Worm (Caenorhabditis elegans) whole organism, early embryonic: ENCODE data around the gene swt-1.

Source experiments
- B0310.2 ChIP-seq: sonication (generic microtip); optimal IDR thresholded peaks from 2 replicates; lab custom pipeline; 2016; ENCODE audit warnings: mild to moderate bottlenecking, missing genetic modification characterization, missing compliant biosample characterization
- F13C5.2 ChIP-seq: sonication (generic microtip); optimal IDR thresholded peaks from 2 replicates; lab custom pipeline; 2017; ENCODE audit warnings: mild to moderate bottlenecking, missing genetic modification characterization, inconsistent platforms, missing compliant biosample characterization
- aly-1 ChIP-seq: sonication (generic microtip); optimal IDR thresholded peaks from 2 replicates; lab custom pipeline; 2016; ENCODE audit warnings: missing genetic modification characterization, missing compliant biosample characterization
- ama-1 ChIP-seq: fragments of 150-350 bp; optimal IDR thresholded peaks from 2 replicates; lab custom pipeline; 2014
- ceh-13 ChIP-seq: fragments of 200-800 bp; sonication (Bioruptor generic); optimal IDR thresholded peaks from 2 replicates; lab custom pipeline; 2018; ENCODE audit warnings: mild to moderate bottlenecking, missing genetic modification characterization, missing compliant biosample characterization
- ceh-36 ChIP-seq: sonication (generic microtip); optimal IDR thresholded peaks from 2 replicates; lab custom pipeline; 2016; ENCODE audit warnings: missing genetic modification characterization, inconsistent platforms, missing compliant biosample characterization
- ets-7 ChIP-seq: sonication (generic microtip); optimal IDR thresholded peaks from 2 replicates; lab custom pipeline; 2016; ENCODE audit warnings: missing genotype, missing genetic modification characterization, missing compliant biosample characterization
- flt-1 ChIP-seq: fragments of 200-800 bp; sonication (Bioruptor generic); IDR thresholded peaks from 2 replicates; pipeline ENCODE4 v1.3.6; 2022; ENCODE audit warnings: missing genetic modification characterization, missing compliant biosample characterization
- hmbx-1 ChIP-seq: sonication (generic microtip); optimal IDR thresholded peaks from 2 replicates; lab custom pipeline; 2016; ENCODE audit warnings: mild to moderate bottlenecking, missing genetic modification characterization, missing compliant biosample characterization
- hmg-4 ChIP-seq: fragments of 200-800 bp; sonication (Bioruptor generic); optimal IDR thresholded peaks from 2 replicates; lab custom pipeline; 2018; ENCODE audit warnings: mild to moderate bottlenecking, missing genetic modification characterization, missing compliant biosample characterization
- hnd-1 ChIP-seq: sonication (generic microtip); optimal IDR thresholded peaks from 2 replicates; lab custom pipeline; 2016; ENCODE audit warnings: missing genetic modification characterization, missing compliant biosample characterization
- pes-1 ChIP-seq: fragments of 200-800 bp; sonication (Bioruptor generic); IDR thresholded peaks from 2 replicates; pipeline ENCODE4 v1.3.6; 2022; ENCODE audit warnings: missing genetic modification reagents, missing genetic modification characterization, missing compliant biosample characterization
- scrt-1 ChIP-seq: fragments of 200-800 bp; sonication (Bioruptor generic); IDR thresholded peaks from 2 replicates; pipeline ENCODE4 v1.3.6; 2022; ENCODE audit warnings: missing genetic modification characterization, missing compliant biosample characterization
- sea-1 ChIP-seq: fragments of 200-800 bp; sonication (Bioruptor generic); conservative IDR thresholded peaks from 2 replicates; pipeline ENCODE4 v1.3.6; 2022; ENCODE audit warnings: missing genetic modification characterization, missing compliant biosample characterization
- tbx-11 ChIP-seq: fragments of 200-800 bp; sonication (Bioruptor generic); IDR thresholded peaks from 2 replicates; pipeline ENCODE4 v1.3.6; 2022; ENCODE audit warnings: missing genetic modification characterization, missing compliant biosample characterization
- tbx-37 ChIP-seq: fragments of 200-800 bp; sonication (Bioruptor generic); conservative IDR thresholded peaks from 2 replicates; pipeline ENCODE4 v1.3.6; 2022; ENCODE audit warnings: missing genetic modification reagents, missing genetic modification characterization, missing compliant biosample characterization
- tra-4 ChIP-seq: sonication (generic microtip); optimal IDR thresholded peaks from 2 replicates; lab custom pipeline; 2017; ENCODE audit warnings: missing genetic modification characterization, missing compliant biosample characterization

Gene swt-1

DNA sequence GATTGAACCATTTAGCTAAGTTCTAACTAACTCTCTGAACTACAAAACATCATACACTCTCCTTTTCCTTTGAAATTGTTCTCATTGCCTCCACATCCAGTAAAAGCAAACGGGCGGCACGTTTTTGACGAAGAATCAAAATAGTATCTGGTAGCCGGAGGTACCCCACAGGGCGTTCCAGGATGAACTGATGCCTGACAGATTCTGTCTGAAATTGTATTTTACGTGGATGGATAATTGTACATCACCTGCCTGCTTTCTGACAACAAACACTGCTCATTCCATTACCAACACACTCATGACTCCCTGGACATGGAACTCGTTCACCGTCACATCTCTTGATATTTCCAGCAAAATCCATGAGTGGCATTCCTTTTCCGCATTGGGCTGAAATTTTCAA is 16.9 kb upstream of the swt-1 start:
- TF ChIP-seq flt-1 (GFP tag; lab: Robert Waterston, UW) (no peak), B0310.2 (tag; lab: Kevin White, UChicago) (no peak), hmbx-1 (tag; lab: Kevin White, UChicago) (no peak), ceh-13 (GFP tag; lab: Kevin White, UChicago) (no peak), hnd-1 (tag; lab: Kevin White, UChicago) (no peak), aly-1 (tag; lab: Kevin White, UChicago) (no peak), tbx-11 (GFP tag; lab: Robert Waterston, UW) (no peak), F13C5.2 (tag; lab: Kevin White, UChicago) (no peak), tbx-37 (no peak), ceh-36 (tag; lab: Kevin White, UChicago) (no peak), ama-1 (lab: Kevin White, UChicago) (no peak), sea-1 (GFP tag; lab: Robert Waterston, UW) (no peak), hmg-4 (GFP tag; lab: Kevin White, UChicago) (no peak), scrt-1 (GFP tag; lab: Robert Waterston, UW) (no peak), ets-7 (tag; lab: Kevin White, UChicago) (no peak), tra-4 (tag; lab: Kevin White, UChicago) (no peak)

DNA sequence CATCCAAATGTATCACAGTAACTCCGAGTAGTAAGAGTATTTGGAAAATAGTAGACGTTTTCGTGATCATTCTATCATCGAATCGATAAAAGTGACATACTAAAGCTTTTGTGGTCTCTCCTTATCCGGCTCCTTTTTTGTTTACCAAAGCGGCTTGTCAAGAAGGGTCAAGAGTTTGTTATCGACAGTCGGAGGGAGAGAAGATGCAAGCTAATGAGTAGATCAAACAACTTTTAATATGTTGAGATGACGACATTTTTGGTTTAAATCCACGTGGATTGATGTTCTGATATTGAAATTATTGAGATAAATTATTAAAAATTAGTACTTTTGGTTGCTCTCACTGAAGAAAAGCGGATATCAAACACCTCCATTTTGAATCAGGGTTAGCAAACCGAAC is 15.9 kb upstream of the swt-1 start, which contains the start of gene T21D12.7:
Gene T21D12.7, minus strand, starts transcription at position 101 of the 400 bp plus-strand sequence.
- TF ChIP-seq ceh-36 (tag; lab: Kevin White, UChicago) (no peak), tbx-11 (GFP tag; lab: Robert Waterston, UW) (no peak), ama-1 (lab: Kevin White, UChicago) (no peak), tra-4 (tag; lab: Kevin White, UChicago) (no peak), scrt-1 (GFP tag; lab: Robert Waterston, UW) (no peak), hnd-1 (tag; lab: Kevin White, UChicago) (no peak), pes-1 (no peak), flt-1 (GFP tag; lab: Robert Waterston, UW) (no peak), ets-7 (tag; lab: Kevin White, UChicago) (no peak), B0310.2 (tag; lab: Kevin White, UChicago) (no peak), tbx-37 (no peak), hmg-4 (GFP tag; lab: Kevin White, UChicago) (no peak), sea-1 (GFP tag; lab: Robert Waterston, UW) (no peak), ceh-13 (GFP tag; lab: Kevin White, UChicago) (no peak), F13C5.2 (tag; lab: Kevin White, UChicago) (no peak)

DNA sequence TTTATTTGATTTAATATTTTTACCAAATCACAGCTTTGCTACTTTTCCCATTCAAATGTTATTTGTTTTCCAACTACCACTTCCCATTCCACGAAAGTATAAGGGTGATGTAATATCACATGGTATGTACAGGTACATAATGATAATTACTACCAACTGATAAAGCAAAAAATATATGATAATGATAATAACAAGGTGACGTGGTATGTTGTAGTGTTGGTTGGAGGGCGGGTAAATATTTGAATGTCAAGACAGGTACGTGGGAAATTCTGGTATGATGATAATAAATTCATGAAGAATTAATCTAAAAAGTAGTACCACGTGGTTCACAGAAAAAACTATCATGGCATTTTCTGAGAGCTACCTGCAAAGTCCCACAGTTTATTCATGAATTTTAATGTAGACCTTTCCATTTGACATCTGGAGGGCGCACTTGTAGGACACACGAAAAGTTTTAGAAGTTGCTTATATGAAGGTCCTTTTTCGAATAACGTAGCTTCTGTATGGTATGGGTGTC is 15.4 kb upstream of the swt-1 start:
- TF ChIP-seq sea-1 (GFP tag; lab: Robert Waterston, UW) (no peak), B0310.2 (tag; lab: Kevin White, UChicago) (no peak), ceh-36 (tag; lab: Kevin White, UChicago) (no peak), pes-1 (no peak), flt-1 (GFP tag; lab: Robert Waterston, UW) (no peak), scrt-1 (GFP tag; lab: Robert Waterston, UW) (no peak), ama-1 (lab: Kevin White, UChicago) (no peak), hmbx-1 (tag; lab: Kevin White, UChicago) (no peak), tra-4 (tag; lab: Kevin White, UChicago) (no peak), F13C5.2 (tag; lab: Kevin White, UChicago) (no peak), tbx-37 (no peak), ets-7 (tag; lab: Kevin White, UChicago) (no peak), hnd-1 (tag; lab: Kevin White, UChicago) (no peak), aly-1 (tag; lab: Kevin White, UChicago) (no peak), tbx-11 (GFP tag; lab: Robert Waterston, UW) (no peak), ceh-13 (GFP tag; lab: Kevin White, UChicago) (no peak), hmg-4 (GFP tag; lab: Kevin White, UChicago) (no peak)

DNA sequence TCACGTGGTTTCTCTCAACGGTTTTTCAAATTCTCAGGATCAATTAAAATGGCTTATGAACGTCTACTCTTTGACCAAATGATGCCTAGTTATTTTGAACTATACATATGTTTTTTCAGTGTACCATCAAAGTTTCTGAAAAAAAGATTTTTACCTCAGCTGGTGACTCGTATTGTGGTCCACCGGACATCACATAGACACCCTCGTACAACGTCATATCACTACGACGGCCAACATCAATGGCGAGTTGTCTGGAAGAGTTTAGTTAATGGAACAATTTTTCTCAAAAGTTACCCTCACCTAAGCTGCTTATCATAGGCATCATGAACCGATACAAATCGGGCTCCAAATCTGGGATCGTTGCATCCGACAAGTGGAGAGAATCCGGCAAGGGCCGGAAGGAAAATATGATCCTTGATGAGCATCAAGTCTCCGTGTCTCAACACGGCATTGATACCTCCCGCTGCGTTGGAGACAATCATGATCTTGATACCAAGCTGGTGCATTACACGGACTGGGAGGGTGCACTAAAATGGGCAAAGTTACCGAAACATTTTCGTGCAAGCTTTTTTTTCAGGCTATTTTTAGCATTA is 14.0 kb upstream of the swt-1 start:
- TF ChIP-seq ets-7 (tag; lab: Kevin White, UChicago) (no peak), scrt-1 (GFP tag; lab: Robert Waterston, UW) (no peak), tra-4 (tag; lab: Kevin White, UChicago) (no peak), ceh-13 (GFP tag; lab: Kevin White, UChicago) (no peak), aly-1 (tag; lab: Kevin White, UChicago) (no peak), sea-1 (GFP tag; lab: Robert Waterston, UW) (no peak), hmg-4 (GFP tag; lab: Kevin White, UChicago) (no peak), tbx-11 (GFP tag; lab: Robert Waterston, UW) (no peak), B0310.2 (tag; lab: Kevin White, UChicago) (no peak), flt-1 (GFP tag; lab: Robert Waterston, UW) (no peak), pes-1 (no peak), ceh-36 (tag; lab: Kevin White, UChicago) (no peak), hnd-1 (tag; lab: Kevin White, UChicago) (no peak), hmbx-1 (tag; lab: Kevin White, UChicago) (no peak), ama-1 (lab: Kevin White, UChicago) (no peak), F13C5.2 (tag; lab: Kevin White, UChicago) (no peak)

DNA sequence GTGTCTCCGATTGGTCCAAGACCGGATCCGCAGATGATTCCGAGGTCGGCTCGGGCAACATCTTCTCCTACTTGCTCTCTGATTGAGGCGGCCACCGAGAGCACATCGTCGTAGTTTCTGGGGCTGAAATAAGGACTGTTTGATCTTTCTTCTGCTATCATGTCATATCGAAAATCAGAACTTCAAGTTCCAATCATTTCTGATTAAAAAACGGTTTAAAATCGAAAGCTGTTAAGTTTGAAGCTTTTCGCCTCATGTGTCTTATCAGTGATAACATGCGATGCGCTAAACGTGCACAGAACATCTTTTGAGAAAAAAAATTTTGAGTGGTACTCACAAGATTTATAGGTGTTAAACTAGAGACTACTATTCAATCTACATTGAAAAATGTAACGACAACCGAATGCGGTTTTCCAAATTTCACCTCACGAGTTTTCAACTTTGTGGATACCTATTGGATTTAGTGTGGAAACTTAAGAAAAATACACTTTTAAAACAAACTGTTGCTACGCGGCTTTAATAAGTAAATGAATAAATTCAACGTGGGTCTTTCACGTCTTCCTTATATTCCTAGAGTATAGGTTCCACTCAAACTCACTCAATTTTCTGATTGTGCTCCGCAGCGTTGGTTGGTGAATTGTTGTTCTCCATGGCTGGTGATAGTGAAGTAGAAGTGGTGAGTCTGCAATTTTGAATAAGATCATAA is 13.2 kb upstream of the swt-1 start:
- TF ChIP-seq hnd-1 (tag; lab: Kevin White, UChicago) = no peak
- TF ChIP-seq hmg-4 (GFP tag; lab: Kevin White, UChicago) = no peak
- no peak for TF ChIP-seq sea-1 (GFP tag; lab: Robert Waterston, UW)

DNA sequence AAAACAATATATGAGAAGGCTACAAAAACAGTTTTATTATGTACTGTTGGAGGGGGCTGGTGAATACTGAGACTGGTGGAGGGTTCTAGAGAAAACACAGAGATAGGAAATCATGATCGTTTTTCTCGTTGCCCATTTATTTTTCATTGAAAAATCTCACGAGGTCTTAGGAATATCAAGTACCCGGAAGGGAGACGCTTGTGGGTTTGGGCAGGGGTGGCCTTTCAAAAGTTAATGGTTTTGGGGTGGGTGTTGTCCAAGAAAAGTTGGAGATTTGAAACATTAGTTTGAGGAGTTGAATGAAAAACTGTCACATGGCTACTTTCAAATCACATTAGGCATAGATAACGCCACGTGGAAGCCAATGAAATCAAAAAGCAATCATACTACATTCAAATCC is 12.6 kb upstream of the swt-1 start:
- no peak for TF ChIP-seq F13C5.2 (tag; lab: Kevin White, UChicago)
- no peak for TF ChIP-seq ama-1 (lab: Kevin White, UChicago)
- no peak for TF ChIP-seq sea-1 (GFP tag; lab: Robert Waterston, UW)
- no peak for TF ChIP-seq ceh-13 (GFP tag; lab: Kevin White, UChicago)
- TF ChIP-seq tbx-11 (GFP tag; lab: Robert Waterston, UW) = no peak
- TF ChIP-seq pes-1 = no peak
- TF ChIP-seq tra-4 (tag; lab: Kevin White, UChicago) = no peak
- no peak for TF ChIP-seq ets-7 (tag; lab: Kevin White, UChicago)
- no peak for TF ChIP-seq hmg-4 (GFP tag; lab: Kevin White, UChicago)
- no peak for TF ChIP-seq scrt-1 (GFP tag; lab: Robert Waterston, UW)
- TF ChIP-seq aly-1 (tag; lab: Kevin White, UChicago) = no peak
- TF ChIP-seq hnd-1 (tag; lab: Kevin White, UChicago) = no peak
- TF ChIP-seq hmbx-1 (tag; lab: Kevin White, UChicago) = no peak
